Worm (Caenorhabditis elegans) whole organism, L2 larva: ENCODE data around the gene F54D8.6.
A peak's percentile ranks its signal among the peaks of the same experiment; 100 is the strongest.

Source experiments
- C34F6.9 ChIP-seq: fragments of 150-350 bp; optimal IDR thresholded peaks from 2 replicates; lab custom pipeline; 2014; ENCODE audit warnings: missing biosample characterization, missing genetic modification characterization
- R02D3.7 ChIP-seq: fragments of 150-350 bp; optimal IDR thresholded peaks from 2 replicates; lab custom pipeline; 2014; ENCODE audit warnings: missing biosample characterization, missing genetic modification characterization
- ZK546.5 ChIP-seq: sonication (generic microtip); optimal IDR thresholded peaks from 2 replicates; lab custom pipeline; 2017; ENCODE audit warnings: missing biosample characterization, missing genetic modification characterization
- alr-1 ChIP-seq: fragments of 150-350 bp; optimal IDR thresholded peaks from 2 replicates; lab custom pipeline; 2014; ENCODE audit warnings: missing biosample characterization, missing genetic modification characterization
- ama-1 ChIP-seq: fragments of 150-350 bp; optimal IDR thresholded peaks from 2 replicates; lab custom pipeline; 2018; ENCODE audit warnings: inconsistent platforms
- blmp-1 ChIP-seq: sonication (generic microtip); optimal IDR thresholded peaks from 2 replicates; lab custom pipeline; 2017; ENCODE audit warnings: missing genetic modification characterization, mild to moderate bottlenecking, missing compliant biosample characterization, antibody characterized with exemption, moderate library complexity; ENCODE audit not compliant: insufficient read depth
- ceh-16 ChIP-seq: fragments of 150-350 bp; optimal IDR thresholded peaks from 2 replicates; lab custom pipeline; 2014; ENCODE audit warnings: missing biosample characterization, missing genetic modification characterization
- crh-2 ChIP-seq: sonication (generic microtip); optimal IDR thresholded peaks from 2 replicates; lab custom pipeline; 2017; ENCODE audit warnings: missing biosample characterization, missing genetic modification characterization
- dmd-4 ChIP-seq: sonication (generic microtip); optimal IDR thresholded peaks from 2 replicates; lab custom pipeline; 2017; ENCODE audit warnings: missing biosample characterization, missing genetic modification characterization
- egl-27 ChIP-seq: sonication (generic microtip); optimal IDR thresholded peaks from 3 replicates; lab custom pipeline; 2017; ENCODE audit warnings: missing biosample characterization, missing genetic modification reagents, missing genetic modification characterization
- elt-3 ChIP-seq: sonication (generic microtip); optimal IDR thresholded peaks from 2 replicates; lab custom pipeline; 2017; ENCODE audit warnings: missing biosample characterization, missing genetic modification characterization
- fos-1 ChIP-seq: fragments of 150-350 bp; optimal IDR thresholded peaks from 2 replicates; lab custom pipeline; 2014; ENCODE audit warnings: missing biosample characterization, missing genetic modification characterization
- gmeb-1 ChIP-seq: fragments of 150-350 bp; optimal IDR thresholded peaks from 2 replicates; lab custom pipeline; 2014; ENCODE audit warnings: missing biosample characterization, missing genetic modification characterization
- lin-11 ChIP-seq: fragments of 150-350 bp; sonication (generic microtip); optimal IDR thresholded peaks from 2 replicates; lab custom pipeline; 2014; ENCODE audit warnings: missing biosample characterization, missing genetic modification characterization, inconsistent platforms, mixed read lengths
- lin-39 ChIP-seq: fragments of 150-350 bp; optimal IDR thresholded peaks from 2 replicates; lab custom pipeline; 2014; ENCODE audit warnings: missing biosample characterization, missing genetic modification reagents, missing genetic modification characterization
- lsy-2 ChIP-seq, 2 experiments: fragments of 150-350 bp in 1 of 2; sonication (generic microtip) in 1 of 2; optimal IDR thresholded peaks; 2 replicates each; lab custom pipeline; 2014 to 2017; ENCODE audit warnings: missing biosample characterization in 2 of 2, missing genetic modification characterization in 2 of 2
- mbf-1 ChIP-seq: sonication (generic microtip); optimal IDR thresholded peaks from 2 replicates; lab custom pipeline; 2017; ENCODE audit warnings: missing biosample characterization, missing genetic modification characterization
- mdl-1 ChIP-seq, 2 experiments: fragments of 150-350 bp in 1 of 2; sonication (generic microtip) in 1 of 2; optimal IDR thresholded peaks; 2 replicates each; lab custom pipeline; 2017; ENCODE audit warnings: missing biosample characterization in 2 of 2, missing genetic modification characterization in 2 of 2
- nhr-10 ChIP-seq: sonication (generic microtip); optimal IDR thresholded peaks from 2 replicates; lab custom pipeline; 2017; ENCODE audit warnings: missing biosample characterization, missing genetic modification characterization
- nhr-11 ChIP-seq: fragments of 150-350 bp; optimal IDR thresholded peaks from 2 replicates; lab custom pipeline; 2014; ENCODE audit warnings: missing biosample characterization, missing genetic modification characterization
- nhr-12 ChIP-seq: fragments of 150-350 bp; optimal IDR thresholded peaks from 2 replicates; lab custom pipeline; 2014; ENCODE audit warnings: missing biosample characterization, missing genetic modification characterization
- nhr-129 ChIP-seq: fragments of 150-350 bp; optimal IDR thresholded peaks from 2 replicates; lab custom pipeline; 2014; ENCODE audit warnings: missing biosample characterization, missing genetic modification characterization
- nhr-21 ChIP-seq: fragments of 150-350 bp; optimal IDR thresholded peaks from 2 replicates; lab custom pipeline; 2014; ENCODE audit warnings: missing biosample characterization, missing genetic modification characterization
- nhr-23 ChIP-seq: fragments of 150-350 bp; optimal IDR thresholded peaks from 2 replicates; lab custom pipeline; 2014; ENCODE audit warnings: missing biosample characterization, missing genetic modification reagents, missing genetic modification characterization
- nhr-25 ChIP-seq: fragments of 150-350 bp; sonication (generic microtip); optimal IDR thresholded peaks from 3 replicates; lab custom pipeline; 2014; ENCODE audit warnings: missing biosample characterization, missing genetic modification characterization
- nhr-6 ChIP-seq: fragments of 150-350 bp; optimal IDR thresholded peaks from 2 replicates; lab custom pipeline; 2014; ENCODE audit warnings: missing biosample characterization, missing genetic modification characterization
- nhr-77 ChIP-seq: fragments of 150-350 bp; optimal IDR thresholded peaks from 2 replicates; lab custom pipeline; 2014; ENCODE audit warnings: missing biosample characterization, missing genetic modification characterization
- peb-1 ChIP-seq: fragments of 150-350 bp; optimal IDR thresholded peaks from 2 replicates; lab custom pipeline; 2014; ENCODE audit warnings: missing biosample characterization, missing genetic modification characterization
- sem-4 ChIP-seq: fragments of 150-350 bp; optimal IDR thresholded peaks from 2 replicates; lab custom pipeline; 2014; ENCODE audit warnings: missing biosample characterization, missing genetic modification reagents, missing genetic modification characterization
- skn-1 ChIP-seq: sonication (generic microtip); optimal IDR thresholded peaks from 2 replicates; lab custom pipeline; 2017; ENCODE audit warnings: missing biosample characterization, missing genetic modification characterization
- sma-3 ChIP-seq: sonication (generic microtip); optimal IDR thresholded peaks from 2 replicates; lab custom pipeline; 2016; ENCODE audit warnings: missing genetic modification reagents, missing genetic modification characterization, missing compliant biosample characterization
- sma-9 ChIP-seq, 2 experiments: fragments of 150-350 bp in 1 of 2; sonication (generic microtip) in 1 of 2; optimal IDR thresholded peaks; 2 replicates each; lab custom pipeline; 2014 to 2016; ENCODE audit warnings: missing genetic modification characterization in 2 of 2, mild to moderate bottlenecking in 1 of 2, missing biosample characterization in 1 of 2, missing compliant biosample characterization in 1 of 2, missing genetic modification reagents in 1 of 2, moderate library complexity in 1 of 2
- snpc-4 ChIP-seq: fragments of 150-350 bp; optimal IDR thresholded peaks from 2 replicates; lab custom pipeline; 2014; ENCODE audit warnings: missing biosample characterization, missing genetic modification characterization
- unc-39 ChIP-seq: fragments of 150-350 bp; optimal IDR thresholded peaks from 2 replicates; lab custom pipeline; 2014; ENCODE audit warnings: missing biosample characterization, missing genetic modification characterization
- unc-55 ChIP-seq: fragments of 150-350 bp; sonication (generic microtip); optimal IDR thresholded peaks from 3 replicates; lab custom pipeline; 2014; ENCODE audit warnings: missing biosample characterization, missing genetic modification reagents, missing genetic modification characterization
- unc-62 ChIP-seq: fragments of 150-350 bp; optimal IDR thresholded peaks from 2 replicates; lab custom pipeline; 2014; ENCODE audit warnings: missing biosample characterization, missing genetic modification reagents, missing genetic modification characterization
- zag-1 ChIP-seq: fragments of 150-350 bp; optimal IDR thresholded peaks from 2 replicates; lab custom pipeline; 2014; ENCODE audit warnings: missing biosample characterization, missing genetic modification characterization
- ztf-1 ChIP-seq: fragments of 200-800 bp; sonication (Bioruptor generic); conservative IDR thresholded peaks from 2 replicates; pipeline ENCODE4 v1.3.6; 2022; ENCODE audit warnings: missing genetic modification characterization, missing compliant biosample characterization
- ztf-4 ChIP-seq: fragments of 150-350 bp; optimal IDR thresholded peaks from 2 replicates; lab custom pipeline; 2014; ENCODE audit warnings: missing biosample characterization, missing genetic modification characterization

The F54D8.6 gene

ce11 chrIII:5092345-5092744, 10.4 kb upstream of the F54D8.6 start:
- TF ChIP-seq skn-1 (tag; lab: Kevin White, UChicago) (no peak), nhr-25 (tag; lab: Kevin White, UChicago) (no peak), egl-27 (tag; lab: Kevin White, UChicago) (no peak), lsy-2 (tag; optimal IDR thresholded peaks at IDR 0.05; lab: Kevin White, UChicago) (no peak), unc-39 (no peak), nhr-11 (no peak), sma-3 (GFP tag; lab: Kevin White, UChicago) (no peak), unc-55 (GFP tag; lab: Kevin White, UChicago) (no peak), crh-2 (no peak), nhr-23 (tag; lab: Kevin White, UChicago) (no peak), nhr-77 (tag; lab: Kevin White, UChicago) (no peak), nhr-129 (tag; lab: Kevin White, UChicago) (no peak), ama-1 (lab: Kevin White, UChicago) (no peak), alr-1 (no peak), C34F6.9 (no peak), ztf-4 (no peak), lin-11 (no peak)

DNA sequence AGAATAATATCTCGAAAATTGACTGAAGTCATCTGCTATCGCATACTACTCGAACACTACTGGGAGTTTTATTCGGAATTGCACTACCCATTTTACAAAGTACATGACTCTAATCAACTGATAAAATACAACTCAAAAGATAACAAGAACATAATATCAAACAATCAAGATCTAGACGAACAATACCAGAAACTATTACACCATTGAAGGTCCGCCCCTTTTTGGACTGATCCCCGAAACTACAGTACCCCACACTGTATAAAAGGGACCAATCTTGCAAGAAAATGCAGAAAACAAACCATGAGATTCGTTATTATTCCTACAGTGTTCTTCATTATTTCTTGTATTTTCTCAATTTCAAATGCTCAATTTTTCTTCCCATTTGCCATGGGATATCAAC, 8.3 kb upstream of the F54D8.6 start, which contains the start of gene F54D8.10:
TSS of gene F54D8.10 (plus strand) at position 301 of the 400 bp plus-strand sequence.
- TF ChIP-seq alr-1, result no peak
- TF ChIP-seq snpc-4 (tag; lab: Kevin White, UChicago), result no peak
- TF ChIP-seq sma-3 (GFP tag; lab: Kevin White, UChicago), result no peak
- no peak for TF ChIP-seq blmp-1
- TF ChIP-seq sem-4 (tag; lab: Kevin White, UChicago), result no peak
- no peak for TF ChIP-seq ceh-16 (tag; lab: Kevin White, UChicago)
- TF ChIP-seq peb-1, result no peak
- no peak for TF ChIP-seq nhr-25 (tag; lab: Kevin White, UChicago)
- TF ChIP-seq lin-11, result no peak
- TF ChIP-seq unc-62 (GFP tag; lab: Kevin White, UChicago), result no peak
- no peak for TF ChIP-seq mbf-1 (tag; lab: Kevin White, UChicago)

ce11 chrIII:5096741-5097140, 6.0 kb upstream of the F54D8.6 start:
- TF ChIP-seq gmeb-1 (tag; lab: Kevin White, UChicago), result no peak
- TF ChIP-seq mdl-1 (tag; optimal IDR thresholded peaks at IDR 0.05; lab: Kevin White, UChicago), result peak in 1 of 2 experiments; percentile 33
- TF ChIP-seq lsy-2 (tag; optimal IDR thresholded peaks at IDR 0.05; lab: Kevin White, UChicago), result peak in 1 of 2 experiments; percentile 1
- peak; percentile 82 for TF ChIP-seq nhr-21
- TF ChIP-seq crh-2, result peak; percentile 5
- TF ChIP-seq sma-9 (GFP tag; optimal IDR thresholded peaks at IDR 0.05; lab: Kevin White, UChicago), result peak; percentile 94
- no peak for TF ChIP-seq sma-9 (tag; optimal IDR thresholded peaks at IDR 0.05; lab: Kevin White, UChicago)
- TF ChIP-seq nhr-25 (tag; lab: Kevin White, UChicago), result no peak
- peak; percentile 17 for TF ChIP-seq fos-1 (tag; lab: Kevin White, UChicago)
- TF ChIP-seq nhr-6 (tag; lab: Kevin White, UChicago), result no peak
- TF ChIP-seq blmp-1, result peak; percentile 46
- TF ChIP-seq, all 48 proteins: peak for 7

- TF ChIP-seq nhr-6 (tag; lab: Kevin White, UChicago), result no peak
- TF ChIP-seq ztf-1 (GFP tag; lab: Robert Waterston, UW), result no peak
- no peak for TF ChIP-seq elt-3 (tag; lab: Kevin White, UChicago)
- no peak for TF ChIP-seq ama-1 (lab: Kevin White, UChicago)
- no peak for TF ChIP-seq nhr-11
- TF ChIP-seq nhr-12 (tag; lab: Kevin White, UChicago), result no peak
- no peak for TF ChIP-seq mdl-1 (tag; optimal IDR thresholded peaks at IDR 0.05; lab: Kevin White, UChicago)
- no peak for TF ChIP-seq unc-39
- no peak for TF ChIP-seq lin-39
- no peak for TF ChIP-seq ZK546.5 (tag; lab: Kevin White, UChicago)
Observed at ce11 chrIII:5098740-5099276, 4.0 kb upstream of the F54D8.6 start.

- TF ChIP-seq lin-39, result no peak
- TF ChIP-seq nhr-6 (tag; lab: Kevin White, UChicago), result no peak
- TF ChIP-seq alr-1, result no peak
- TF ChIP-seq nhr-23 (tag; lab: Kevin White, UChicago), result no peak
- TF ChIP-seq nhr-10 (tag; lab: Kevin White, UChicago), result no peak
- TF ChIP-seq zag-1 (tag; lab: Kevin White, UChicago), result no peak
- TF ChIP-seq R02D3.7, result no peak
- no peak for TF ChIP-seq skn-1 (tag; lab: Kevin White, UChicago)
- no peak for TF ChIP-seq nhr-11
- no peak for TF ChIP-seq elt-3 (tag; lab: Kevin White, UChicago)
- TF ChIP-seq unc-62 (GFP tag; lab: Kevin White, UChicago), result no peak
- TF ChIP-seq dmd-4 (tag; lab: Kevin White, UChicago), result no peak
- TF ChIP-seq nhr-77 (tag; lab: Kevin White, UChicago), result no peak
- TF ChIP-seq crh-2, result no peak
Observed at ce11 chrIII:5099500-5099899, 3.3 kb upstream of the F54D8.6 start.
